Worm (Caenorhabditis elegans) whole organism, late embryonic: ENCODE measurements around the gene sqt-1.

Experiments used
- C08G9.2 ChIP-seq: sonication (generic microtip); optimal IDR thresholded peaks from 2 replicates; lab custom pipeline; 2016; ENCODE audit warnings: mild to moderate bottlenecking, missing genetic modification characterization, moderate library complexity, missing compliant biosample characterization
- C38D4.7 ChIP-seq: fragments of 200-800 bp; sonication (Bioruptor generic); optimal IDR thresholded peaks from 2 replicates; lab custom pipeline; 2018; ENCODE audit warnings: mild to moderate bottlenecking, missing genetic modification characterization, moderate library complexity, missing compliant biosample characterization
- F13H6.1 ChIP-seq: sonication (generic microtip); optimal IDR thresholded peaks from 2 replicates; lab custom pipeline; 2016; ENCODE audit warnings: missing genetic modification characterization, missing compliant biosample characterization
- K02D7.2 ChIP-seq: sonication (generic microtip); optimal IDR thresholded peaks from 2 replicates; lab custom pipeline; 2017; ENCODE audit warnings: mild to moderate bottlenecking, missing genetic modification characterization, missing compliant biosample characterization
- Y22D7AL.16 ChIP-seq: sonication (generic microtip); optimal IDR thresholded peaks from 2 replicates; lab custom pipeline; 2016; ENCODE audit warnings: missing genetic modification characterization, missing compliant biosample characterization
- ceh-14 ChIP-seq: sonication (generic microtip); optimal IDR thresholded peaks from 2 replicates; lab custom pipeline; 2016; ENCODE audit warnings: missing genotype, missing genetic modification characterization, missing compliant biosample characterization
- ceh-18 ChIP-seq: sonication (generic microtip); optimal IDR thresholded peaks from 2 replicates; lab custom pipeline; 2016; ENCODE audit warnings: missing genetic modification characterization, missing compliant biosample characterization
- ceh-19 ChIP-seq: fragments of 200-800 bp; sonication (Bioruptor generic); optimal IDR thresholded peaks from 2 replicates; lab custom pipeline; 2018; ENCODE audit warnings: mild to moderate bottlenecking, missing genetic modification characterization, missing compliant biosample characterization
- ceh-2 ChIP-seq: sonication (generic microtip); optimal IDR thresholded peaks from 2 replicates; lab custom pipeline; 2016; ENCODE audit warnings: missing genotype, missing genetic modification characterization, missing compliant biosample characterization
- ceh-22 ChIP-seq: sonication (generic microtip); optimal IDR thresholded peaks from 2 replicates; lab custom pipeline; 2017; ENCODE audit warnings: missing biosample characterization, missing genetic modification characterization
- ceh-34 ChIP-seq: sonication (generic microtip); optimal IDR thresholded peaks from 2 replicates; lab custom pipeline; 2016; ENCODE audit warnings: mild to moderate bottlenecking, missing genetic modification characterization, missing compliant biosample characterization
- ceh-48 ChIP-seq: sonication (generic microtip); optimal IDR thresholded peaks from 2 replicates; lab custom pipeline; 2016; ENCODE audit warnings: missing genetic modification characterization, inconsistent platforms, missing compliant biosample characterization
- ceh-6 ChIP-seq: fragments of 200-800 bp; sonication (Bioruptor generic); optimal IDR thresholded peaks from 2 replicates; lab custom pipeline; 2018; ENCODE audit warnings: mild to moderate bottlenecking, missing genetic modification characterization, missing compliant biosample characterization
- ceh-9 ChIP-seq: sonication (generic microtip); optimal IDR thresholded peaks from 2 replicates; lab custom pipeline; 2016; ENCODE audit warnings: mild to moderate bottlenecking, missing genetic modification characterization, inconsistent platforms, missing compliant biosample characterization
- che-1 ChIP-seq: sonication (generic microtip); optimal IDR thresholded peaks from 2 replicates; lab custom pipeline; 2016; ENCODE audit warnings: mild to moderate bottlenecking, missing genetic modification characterization, missing compliant biosample characterization
- dmd-4 ChIP-seq: sonication (generic microtip); optimal IDR thresholded peaks from 2 replicates; lab custom pipeline; 2016; ENCODE audit warnings: borderline replicate concordance, missing genetic modification characterization, missing compliant biosample characterization
- dve-1 ChIP-seq: sonication (generic microtip); optimal IDR thresholded peaks from 2 replicates; lab custom pipeline; 2017; ENCODE audit warnings: antibody characterized with exemption, mild to moderate bottlenecking, missing genetic modification characterization, missing compliant biosample characterization
- elt-2 ChIP-seq: sonication (generic microtip); optimal IDR thresholded peaks from 2 replicates; lab custom pipeline; 2016; ENCODE audit warnings: missing genetic modification reagents, missing genetic modification characterization, missing compliant biosample characterization
- eyg-1 ChIP-seq: sonication (generic microtip); optimal IDR thresholded peaks from 2 replicates; lab custom pipeline; 2016; ENCODE audit warnings: missing genotype, missing genetic modification characterization, missing compliant biosample characterization
- fax-1 ChIP-seq: sonication (generic microtip); optimal IDR thresholded peaks from 2 replicates; lab custom pipeline; 2016; ENCODE audit warnings: missing genotype, missing genetic modification characterization, missing compliant biosample characterization
- fkh-6 ChIP-seq: sonication (generic microtip); optimal IDR thresholded peaks from 2 replicates; lab custom pipeline; 2016; ENCODE audit warnings: missing genetic modification characterization, missing compliant biosample characterization
- hlh-13 ChIP-seq: fragments of 200-800 bp; sonication (Bioruptor generic); optimal IDR thresholded peaks from 2 replicates; lab custom pipeline; 2018; ENCODE audit warnings: mild to moderate bottlenecking, missing genetic modification characterization, missing compliant biosample characterization
- hlh-15 ChIP-seq: sonication (generic microtip); optimal IDR thresholded peaks from 2 replicates; lab custom pipeline; 2016; ENCODE audit warnings: missing genetic modification characterization, missing compliant biosample characterization
- lim-6 ChIP-seq: sonication (generic microtip); optimal IDR thresholded peaks from 2 replicates; lab custom pipeline; 2016; ENCODE audit warnings: missing genetic modification characterization, missing compliant biosample characterization
- lin-11 ChIP-seq: fragments of 200-800 bp; sonication (Bioruptor generic); optimal IDR thresholded peaks from 2 replicates; lab custom pipeline; 2018; ENCODE audit warnings: mild to moderate bottlenecking, missing genetic modification characterization, missing compliant biosample characterization
- madf-2 ChIP-seq: sonication (generic microtip); optimal IDR thresholded peaks from 2 replicates; lab custom pipeline; 2017; ENCODE audit warnings: missing genetic modification characterization, missing compliant biosample characterization
- nfya-1 ChIP-seq: sonication (generic microtip); optimal IDR thresholded peaks from 2 replicates; lab custom pipeline; 2017; ENCODE audit warnings: missing genetic modification characterization, mild to moderate bottlenecking, missing compliant biosample characterization, antibody characterized with exemption, moderate library complexity
- nhr-232 ChIP-seq: sonication (generic microtip); optimal IDR thresholded peaks from 2 replicates; lab custom pipeline; 2016; ENCODE audit warnings: missing genetic modification characterization, missing compliant biosample characterization
- odd-2 ChIP-seq: sonication (generic microtip); optimal IDR thresholded peaks from 2 replicates; lab custom pipeline; 2017; ENCODE audit warnings: antibody characterized with exemption, mild to moderate bottlenecking, missing genetic modification characterization, missing compliant biosample characterization
- pat-9 ChIP-seq: fragments of 200-800 bp; sonication (Bioruptor generic); optimal IDR thresholded peaks from 2 replicates; lab custom pipeline; 2018; ENCODE audit warnings: mild to moderate bottlenecking, missing genetic modification characterization, moderate library complexity, missing compliant biosample characterization
- pha-2 ChIP-seq: sonication (generic microtip); optimal IDR thresholded peaks from 2 replicates; lab custom pipeline; 2017; ENCODE audit warnings: mild to moderate bottlenecking, missing genetic modification characterization, missing compliant biosample characterization
- pha-4 ChIP-seq: fragments of 150-350 bp; optimal IDR thresholded peaks from 2 replicates; lab custom pipeline; 2018; ENCODE audit warnings: missing biosample characterization, missing genetic modification reagents, missing genetic modification characterization
- pros-1 ChIP-seq: fragments of 150-350 bp; optimal IDR thresholded peaks from 2 replicates; lab custom pipeline; 2014; ENCODE audit warnings: missing biosample characterization, missing genetic modification reagents, missing genetic modification characterization
- rnt-1 ChIP-seq: sonication (generic microtip); optimal IDR thresholded peaks from 2 replicates; lab custom pipeline; 2016; ENCODE audit warnings: missing genetic modification characterization, missing compliant biosample characterization
- sox-2 ChIP-seq: fragments of 200-800 bp; sonication (Bioruptor generic); IDR thresholded peaks from 2 replicates; pipeline ENCODE4 v1.3.6; 2022; ENCODE audit warnings: missing genetic modification reagents, missing genetic modification characterization, missing compliant biosample characterization
- syd-9 ChIP-seq: sonication (generic microtip); optimal IDR thresholded peaks from 2 replicates; lab custom pipeline; 2016; ENCODE audit warnings: mild to moderate bottlenecking, missing genetic modification characterization, moderate library complexity, missing compliant biosample characterization
- tbx-2 ChIP-seq: sonication (generic microtip); optimal IDR thresholded peaks from 2 replicates; lab custom pipeline; 2016; ENCODE audit warnings: missing genetic modification characterization, missing compliant biosample characterization
- ttx-3 ChIP-seq: sonication (generic microtip); optimal IDR thresholded peaks from 2 replicates; lab custom pipeline; 2016; ENCODE audit warnings: missing genetic modification reagents, missing genetic modification characterization, missing compliant biosample characterization
- unc-3 ChIP-seq, 2 experiments: fragments of 200-800 bp in 1 of 2; sonication (Bioruptor generic) in 1 of 2; sonication (generic microtip) in 1 of 2; conservative IDR thresholded peaks in 1 of 2; optimal IDR thresholded peaks in 1 of 2; 2 replicates each; pipeline versions ENCODE4 v1.3.6 to Lab custom; 2016 to 2022; ENCODE audit warnings: missing compliant biosample characterization in 2 of 2, missing genetic modification characterization in 2 of 2, missing genetic modification reagents in 1 of 2
- unc-42 ChIP-seq: sonication (generic microtip); optimal IDR thresholded peaks from 2 replicates; lab custom pipeline; 2016; ENCODE audit warnings: missing genotype, missing genetic modification characterization, missing compliant biosample characterization
- unc-55 ChIP-seq: sonication (generic microtip); optimal IDR thresholded peaks from 2 replicates; lab custom pipeline; 2017; ENCODE audit warnings: missing biosample characterization, missing genetic modification reagents, missing genetic modification characterization
- zip-5 ChIP-seq: sonication (generic microtip); optimal IDR thresholded peaks from 2 replicates; lab custom pipeline; 2016; ENCODE audit warnings: missing genetic modification characterization, missing compliant biosample characterization
- ztf-16 ChIP-seq: sonication (generic microtip); optimal IDR thresholded peaks from 2 replicates; lab custom pipeline; 2017; ENCODE audit warnings: missing genetic modification characterization, missing compliant biosample characterization

Gene sqt-1

DNA sequence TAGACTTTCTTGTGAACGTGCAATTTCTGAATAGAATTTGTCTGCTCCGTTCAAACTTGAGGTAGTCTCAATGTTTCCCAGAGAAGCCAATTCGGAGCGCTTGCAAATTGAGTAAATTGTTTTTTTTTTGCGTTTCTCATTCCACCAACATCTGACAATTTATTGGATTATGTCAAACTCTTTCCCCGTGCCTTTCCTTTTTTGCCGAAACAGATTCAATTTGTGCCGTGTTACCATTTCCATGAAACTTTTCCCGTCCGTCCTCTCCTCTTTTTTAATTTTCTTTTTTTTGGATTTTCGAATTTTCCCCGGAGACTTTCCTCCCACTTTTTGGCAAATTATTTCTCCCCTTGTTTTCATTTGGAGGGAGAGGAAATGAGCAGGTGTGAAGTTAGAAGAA, 15.8 kb upstream of the sqt-1 start:
- peak; percentile 76 for TF ChIP-seq unc-42
- TF ChIP-seq C38D4.7 (GFP tag; lab: Kevin White, UChicago) = no peak
- TF ChIP-seq, all 69 proteins: peak for 1

DNA sequence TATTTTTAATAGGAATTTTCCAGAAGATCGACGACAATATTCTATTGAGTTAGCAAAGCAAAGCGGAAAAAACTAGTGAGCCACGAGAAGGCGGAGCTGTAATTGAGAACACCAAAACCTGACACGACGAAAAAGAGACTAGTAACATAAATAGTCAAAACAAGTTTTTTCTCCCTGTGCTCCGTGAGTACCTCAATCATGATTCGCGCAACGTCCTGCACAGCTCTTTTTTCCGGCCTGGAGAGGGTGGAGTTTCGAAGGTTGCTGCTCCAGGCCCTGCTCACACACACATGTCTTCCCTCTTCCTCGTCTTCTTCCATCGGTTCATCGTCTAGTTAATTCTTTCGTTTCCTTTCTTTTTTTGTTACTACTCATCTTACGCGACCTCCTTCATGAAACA, 14.0 kb upstream of the sqt-1 start, which contains the start of gene clh-2:
Gene clh-2 (plus strand): TSS at position 301 of the 400 bp plus-strand sequence.
- no peak for TF ChIP-seq unc-55 (GFP tag; lab: Kevin White, UChicago)
- TF ChIP-seq lin-11 (tag; lab: Kevin White, UChicago) = no peak
- TF ChIP-seq rnt-1 (tag; lab: Kevin White, UChicago) = no peak
- no peak for TF ChIP-seq ceh-18 (tag; lab: Kevin White, UChicago)
- no peak for TF ChIP-seq pat-9
- TF ChIP-seq C38D4.7 (GFP tag; lab: Kevin White, UChicago) = no peak
- no peak for TF ChIP-seq zip-5
- no peak for TF ChIP-seq F13H6.1 (tag; lab: Kevin White, UChicago)
- TF ChIP-seq hlh-15 (tag; lab: Kevin White, UChicago) = no peak
- TF ChIP-seq K02D7.2 (tag; lab: Kevin White, UChicago) = no peak
- no peak for TF ChIP-seq ceh-14

DNA sequence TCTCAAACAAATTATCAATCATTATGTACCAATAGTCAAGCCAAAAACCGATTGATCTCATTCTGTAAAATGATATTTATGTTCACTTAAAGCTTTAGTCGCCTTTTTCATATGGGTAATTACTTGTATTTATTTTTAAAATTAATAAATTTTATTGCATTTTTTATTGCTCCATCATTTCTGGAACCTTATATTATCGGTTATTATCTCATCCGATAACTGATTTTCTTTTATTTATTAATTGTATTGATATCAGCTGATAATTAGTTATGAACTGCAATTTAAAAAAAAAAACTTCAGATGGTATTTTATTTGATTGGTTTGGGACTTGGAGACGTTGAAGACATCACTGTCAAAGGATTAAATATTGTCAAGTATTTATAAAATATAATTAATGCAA, 12.3 kb upstream of the sqt-1 start, which contains the start of gene dph-5:
Gene dph-5 (plus strand): TSS at position 301 of the 400 bp plus-strand sequence.
- no peak for TF ChIP-seq ceh-22
- TF ChIP-seq nhr-232 (tag; lab: Kevin White, UChicago) = no peak
- no peak for TF ChIP-seq ceh-34 (tag; lab: Kevin White, UChicago)
- TF ChIP-seq pha-2 = no peak
- TF ChIP-seq madf-2 = no peak
- TF ChIP-seq dve-1 = no peak
- no peak for TF ChIP-seq eyg-1 (tag; lab: Kevin White, UChicago)
- TF ChIP-seq nfya-1 (tag; lab: Kevin White, UChicago) = no peak
- no peak for TF ChIP-seq unc-3 (GFP tag; conservative IDR thresholded peaks at IDR 0.05; lab: Robert Waterston, UW)
- TF ChIP-seq unc-3 (tag; optimal IDR thresholded peaks at IDR 0.05; lab: Kevin White, UChicago) = no peak
- TF ChIP-seq unc-42 = no peak
- no peak for TF ChIP-seq che-1 (tag; lab: Kevin White, UChicago)
- no peak for TF ChIP-seq fax-1 (tag; lab: Kevin White, UChicago)
- TF ChIP-seq ceh-18 (tag; lab: Kevin White, UChicago) = no peak
- TF ChIP-seq ceh-6 (GFP tag; lab: Kevin White, UChicago) = no peak
- no peak for TF ChIP-seq fkh-6 (tag; lab: Kevin White, UChicago)
- no peak for TF ChIP-seq pha-4 (tag; lab: Kevin White, UChicago)
- TF ChIP-seq, all 69 proteins: peak for 0

DNA sequence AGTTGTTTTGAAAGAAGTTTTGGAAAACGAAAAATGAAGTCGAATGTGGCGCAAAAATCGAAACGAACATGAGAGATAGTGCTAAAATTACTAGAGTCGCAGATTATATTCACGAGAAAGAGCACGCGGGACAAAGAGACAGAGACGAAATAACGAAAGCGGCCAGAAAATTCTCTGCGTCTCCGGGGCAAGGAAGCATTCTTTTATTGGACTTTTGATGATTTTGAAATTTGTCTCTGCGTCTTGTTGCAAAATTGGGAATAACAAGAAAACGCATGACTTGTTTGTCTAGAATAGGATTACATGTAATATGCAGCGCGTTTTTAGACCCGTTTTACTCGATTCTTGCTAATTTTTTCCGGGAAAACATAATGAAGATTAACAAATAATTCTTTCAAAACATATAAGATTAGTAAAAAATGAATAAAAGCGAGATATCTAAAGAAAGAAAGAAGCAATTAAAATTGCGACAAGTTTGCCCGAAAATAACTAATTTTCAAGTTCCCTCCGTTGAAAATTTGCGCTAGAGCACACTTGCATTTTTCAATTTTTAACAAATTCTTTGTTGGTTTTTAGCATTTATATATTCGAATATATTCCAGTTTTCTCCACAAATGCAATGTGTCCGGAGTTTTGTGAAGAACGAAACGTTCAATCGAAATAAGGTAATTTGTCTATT, 10.4 kb upstream of the sqt-1 start, which contains the start of the genes B0491.6 and pigm-1:
Gene B0491.6 (minus strand): TSS at position 466 of the 679 bp plus-strand sequence.
Gene pigm-1 (plus strand): TSS at position 568 of the 679 bp plus-strand sequence.
- TF ChIP-seq ceh-19 (GFP tag; lab: Kevin White, UChicago) = no peak
- TF ChIP-seq pros-1 (tag; lab: Kevin White, UChicago) = peak; percentile 4
- no peak for TF ChIP-seq ceh-34 (tag; lab: Kevin White, UChicago)
- TF ChIP-seq madf-2 = no peak
- no peak for TF ChIP-seq hlh-13
- no peak for TF ChIP-seq ceh-18 (tag; lab: Kevin White, UChicago)
- peak; percentile 91 for TF ChIP-seq unc-42
- no peak for TF ChIP-seq zip-5
- TF ChIP-seq ttx-3 (tag; lab: Kevin White, UChicago) = no peak
- TF ChIP-seq K02D7.2 (tag; lab: Kevin White, UChicago) = no peak
- TF ChIP-seq ceh-2 (tag; lab: Kevin White, UChicago) = no peak
- no peak for TF ChIP-seq syd-9 (tag; lab: Kevin White, UChicago)
- no peak for TF ChIP-seq ceh-9 (tag; lab: Kevin White, UChicago)
- TF ChIP-seq C08G9.2 = no peak
- peak; percentile 15 for TF ChIP-seq lim-6 (tag; lab: Kevin White, UChicago)
- TF ChIP-seq ceh-48 (tag; lab: Kevin White, UChicago) = no peak
- peak; percentile 16 for TF ChIP-seq unc-55 (GFP tag; lab: Kevin White, UChicago)
- TF ChIP-seq dmd-4 = no peak
- TF ChIP-seq sox-2 (GFP tag; lab: Robert Waterston, UW) = no peak
- TF ChIP-seq pha-4 (tag; lab: Kevin White, UChicago) = no peak
- TF ChIP-seq elt-2 (tag; lab: Kevin White, UChicago) = no peak
- no peak for TF ChIP-seq Y22D7AL.16 (tag; lab: Kevin White, UChicago)
- peak; percentile 34 for TF ChIP-seq pha-2
- TF ChIP-seq ztf-16 (tag; lab: Kevin White, UChicago) = no peak
- peak; percentile 42 for TF ChIP-seq nfya-1 (tag; lab: Kevin White, UChicago)
- TF ChIP-seq unc-3 (GFP tag; conservative IDR thresholded peaks at IDR 0.05; lab: Robert Waterston, UW) = no peak
- TF ChIP-seq unc-3 (tag; optimal IDR thresholded peaks at IDR 0.05; lab: Kevin White, UChicago) = no peak
- TF ChIP-seq odd-2 = no peak
- TF ChIP-seq ceh-14 = peak; percentile 67
- peak; percentile 46 for TF ChIP-seq tbx-2 (tag; lab: Kevin White, UChicago)
